Worm (Caenorhabditis elegans) whole organism, L4/young adult: ENCODE results near the gene aqp-11.

Experiments
- W03F9.2 ChIP-seq: fragments of 150-350 bp; optimal IDR thresholded peaks from 2 replicates; lab custom pipeline; 2014; ENCODE audit warnings: missing biosample characterization, missing genetic modification characterization
- dao-5 ChIP-seq: sonication (generic microtip); optimal IDR thresholded peaks from 2 replicates; lab custom pipeline; 2016; ENCODE audit warnings: missing genotype, missing genetic modification characterization, moderate library complexity, missing compliant biosample characterization
- him-1 ChIP-seq: sonication (generic microtip); optimal IDR thresholded peaks from 2 replicates; lab custom pipeline; 2016; ENCODE audit warnings: missing genotype, missing genetic modification reagents, missing genetic modification characterization, missing compliant biosample characterization

Gene aqp-11

ce11 chrIII:13710666-13711065, 37.6 kb downstream of the aqp-11 start:
- TF ChIP-seq him-1 (tag; lab: Kevin White, UChicago) = no peak
- TF ChIP-seq W03F9.2 = no peak
- no peak for TF ChIP-seq dao-5 (tag; lab: Kevin White, UChicago)

- no peak for TF ChIP-seq dao-5 (tag; lab: Kevin White, UChicago)
- no peak for TF ChIP-seq W03F9.2
- no peak for TF ChIP-seq him-1 (tag; lab: Kevin White, UChicago)
Observed at ce11 chrIII:13712854-13713293, 39.8 kb downstream of the aqp-11 start.

- TF ChIP-seq him-1 (tag; lab: Kevin White, UChicago) (no peak), dao-5 (tag; lab: Kevin White, UChicago) (no peak), W03F9.2 (no peak)
Observed at ce11 chrIII:13713807-13714206, 40.7 kb downstream of the aqp-11 start.

ce11 chrIII:13714950-13715349, 41.9 kb downstream of the aqp-11 start:
- TF ChIP-seq him-1 (tag; lab: Kevin White, UChicago) = no peak
- TF ChIP-seq dao-5 (tag; lab: Kevin White, UChicago) = no peak
- TF ChIP-seq W03F9.2 = no peak

ce11 chrIII:13716266-13716665, 43.2 kb downstream of the aqp-11 start:
- no peak for TF ChIP-seq dao-5 (tag; lab: Kevin White, UChicago)
- no peak for TF ChIP-seq him-1 (tag; lab: Kevin White, UChicago)
- no peak for TF ChIP-seq W03F9.2

- TF ChIP-seq him-1 (tag; lab: Kevin White, UChicago) (no peak), dao-5 (tag; lab: Kevin White, UChicago) (no peak), W03F9.2 (no peak)
Observed at ce11 chrIII:13716831-13717230, 43.8 kb downstream of the aqp-11 start.

- TF ChIP-seq W03F9.2 (no peak), him-1 (tag; lab: Kevin White, UChicago) (no peak), dao-5 (tag; lab: Kevin White, UChicago) (no peak)
Observed at ce11 chrIII:13717505-13717904, 44.4 kb downstream of the aqp-11 start.

- TF ChIP-seq W03F9.2 = no peak
- no peak for TF ChIP-seq him-1 (tag; lab: Kevin White, UChicago)
- TF ChIP-seq dao-5 (tag; lab: Kevin White, UChicago) = no peak
Observed at ce11 chrIII:13718403-13718969, 45.4 kb downstream of the aqp-11 start.

ce11 chrIII:13719247-13719758, 46.2 kb downstream of the aqp-11 start:
- TF ChIP-seq him-1 (tag; lab: Kevin White, UChicago) = no peak
- TF ChIP-seq W03F9.2 = no peak
- TF ChIP-seq dao-5 (tag; lab: Kevin White, UChicago) = no peak

- TF ChIP-seq him-1 (tag; lab: Kevin White, UChicago) (no peak), dao-5 (tag; lab: Kevin White, UChicago) (no peak), W03F9.2 (no peak)
Observed at ce11 chrIII:13720190-13720741, 47.2 kb downstream of the aqp-11 start.

- TF ChIP-seq W03F9.2 (no peak), him-1 (tag; lab: Kevin White, UChicago) (no peak), dao-5 (tag; lab: Kevin White, UChicago) (no peak)
Observed at ce11 chrIII:13721066-13721465, 48.0 kb downstream of the aqp-11 start.

- TF ChIP-seq him-1 (tag; lab: Kevin White, UChicago) (no peak), dao-5 (tag; lab: Kevin White, UChicago) (no peak), W03F9.2 (no peak)
Observed at ce11 chrIII:13721944-13722343, 48.9 kb downstream of the aqp-11 start.

ce11 chrIII:13722387-13723122, 49.5 kb downstream of the aqp-11 start:
- TF ChIP-seq him-1 (tag; lab: Kevin White, UChicago) (no peak), W03F9.2 (no peak), dao-5 (tag; lab: Kevin White, UChicago) (no peak)
